Comparison of ENCODE assay signal across 1 fruit fly cellular context in genomic region chr2L:8937837-8938413, dm6.
TF ChIP-seq lines count a peak whose summit lies in the region.

No protein-coding gene starts in this region.

TF ChIP-seq in whole organism, embryonic, 481 proteins besides CTCF, POLR2A, EP300 and RAD21 (continued from another document and continues in another):
- TF ChIP-seq CG15601 (tag; optimal IDR thresholded peaks at IDR 0.05; lab: Kevin White, UChicago) (peak; percentile 54), Ets97D (GFP tag; optimal IDR thresholded peaks at IDR 0.05; lab: Kevin White, UChicago) (no peak), abd-A (tag; optimal IDR thresholded peaks at IDR 0.05; lab: Kevin White, UChicago) (no peak), otp (GFP tag; IDR thresholded peaks at IDR 0.05; lab: Robert Waterston, UW) (no peak), CkIIα-i1 (GFP tag; IDR thresholded peaks at IDR 0.05; lab: Robert Waterston, UW) (no peak), unpg (GFP tag; optimal IDR thresholded peaks at IDR 0.05; lab: Kevin White, UChicago) (peak; percentile 41), cas (GFP tag; IDR thresholded peaks at IDR 0.05; lab: Robert Waterston, UW) (no peak), CG6765 (GFP tag; optimal IDR thresholded peaks at IDR 0.05; lab: Kevin White, UChicago) (no peak), gt (GFP tag; IDR thresholded peaks at IDR 0.05; lab: Robert Waterston, UW) (no peak), Mad (GFP tag; optimal IDR thresholded peaks at IDR 0.05; lab: Kevin White, UChicago) (no peak), pros (GFP tag; optimal IDR thresholded peaks at IDR 0.05; lab: Kevin White, UChicago) (no peak), TFAM (GFP tag; optimal IDR thresholded peaks at IDR 0.05; lab: Kevin White, UChicago) (no peak), fd64A (GFP tag; optimal IDR thresholded peaks at IDR 0.05; lab: Kevin White, UChicago) (peak; percentile 48), Vsx1 (GFP tag; optimal IDR thresholded peaks at IDR 0.05; lab: Kevin White, UChicago) (no peak), tgo (GFP tag; IDR thresholded peaks at IDR 0.05; lab: Robert Waterston, UW) (no peak), HLH3B (GFP tag; IDR thresholded peaks at IDR 0.05; lab: Robert Waterston, UW) (no peak; the same call in 1 of the 2 replicates), sc (optimal IDR thresholded peaks at IDR 0.05; lab: Kevin White, UChicago) (no peak), sc (GFP tag; optimal IDR thresholded peaks at IDR 0.05; lab: Kevin White, UChicago) (no peak), CG16779 (GFP tag; IDR thresholded peaks at IDR 0.05; lab: Robert Waterston, UW) (no peak), corto (GFP tag; optimal IDR thresholded peaks at IDR 0.05; lab: Kevin White, UChicago) (no peak), CG12236 (GFP tag; optimal IDR thresholded peaks at IDR 0.05; lab: Kevin White, UChicago) (no peak), CG11247 (GFP tag; IDR thresholded peaks at IDR 0.05; lab: Robert Waterston, UW) (no peak), lab (GFP tag; optimal IDR thresholded peaks at IDR 0.05; lab: Kevin White, UChicago) (peak; percentile 39), Xrp1 (GFP tag; IDR thresholded peaks at IDR 0.05; lab: Robert Waterston, UW) (no peak), hth (optimal IDR thresholded peaks at IDR 0.05; lab: Kevin White, UChicago) (no peak), CG15073 (GFP tag; optimal IDR thresholded peaks at IDR 0.05; lab: Kevin White, UChicago) (no peak), CG14710 (tag; optimal IDR thresholded peaks at IDR 0.05; lab: Kevin White, UChicago) (no peak), Ada2b (GFP tag; IDR thresholded peaks at IDR 0.05; lab: Robert Waterston, UW) (no peak), CG12071 (GFP tag; optimal IDR thresholded peaks at IDR 0.05; lab: Kevin White, UChicago) (peak; percentile 44), CG7786 (GFP tag; optimal IDR thresholded peaks at IDR 0.05; lab: Kevin White, UChicago) (no peak), seq (GFP tag; IDR thresholded peaks at IDR 0.05; lab: Robert Waterston, UW) (no peak), hb (GFP tag; IDR thresholded peaks at IDR 0.05; lab: Robert Waterston, UW; ENCODE audit: partially characterized antibody) (no peak), CG3407 (GFP tag; optimal IDR thresholded peaks at IDR 0.05; lab: Kevin White, UChicago) (no peak), sqz (GFP tag; optimal IDR thresholded peaks at IDR 0.05; lab: Kevin White, UChicago) (peak; percentile 31), CG8281 (tag; optimal IDR thresholded peaks at IDR 0.05; lab: Kevin White, UChicago) (peak; percentile 73), knrl (GFP tag; IDR thresholded peaks at IDR 0.05; lab: Robert Waterston, UW; ENCODE audit: partially characterized antibody) (no peak), ERR (GFP tag; optimal IDR thresholded peaks at IDR 0.05; lab: Kevin White, UChicago) (no peak), CrebB (tag; optimal IDR thresholded peaks at IDR 0.05; lab: Kevin White, UChicago) (peak; percentile 29), mirr (GFP tag; optimal IDR thresholded peaks at IDR 0.05; lab: Kevin White, UChicago) (peak; percentile 21), lbe (GFP tag; optimal IDR thresholded peaks at IDR 0.05; lab: Kevin White, UChicago) (no peak), Dek (tag; optimal IDR thresholded peaks at IDR 0.05; lab: Kevin White, UChicago) (no peak), ro (GFP tag; IDR thresholded peaks at IDR 0.05; lab: Robert Waterston, UW) (no peak), CG32767 (GFP tag; IDR thresholded peaks at IDR 0.05; lab: Robert Waterston, UW) (no peak), CG18764 (GFP tag; optimal IDR thresholded peaks at IDR 0.05; lab: Kevin White, UChicago) (no peak), z (GFP tag; IDR thresholded peaks at IDR 0.05; lab: Robert Waterston, UW) (no peak), Pdp1 (GFP tag; optimal IDR thresholded peaks at IDR 0.05; lab: Kevin White, UChicago) (no peak), bsh (GFP tag; optimal IDR thresholded peaks at IDR 0.05; lab: Kevin White, UChicago) (peak in 1 of 2 experiments; percentile 18), grau (tag; optimal IDR thresholded peaks at IDR 0.05; lab: Kevin White, UChicago) (peak; percentile 1), tx (GFP tag; optimal IDR thresholded peaks at IDR 0.05; lab: Kevin White, UChicago) (no peak), sens (GFP tag; lab: Kevin White, UChicago) (peak; percentile 58), Dp (GFP tag; optimal IDR thresholded peaks at IDR 0.05; lab: Kevin White, UChicago) (no peak), CG10209 (GFP tag; optimal IDR thresholded peaks at IDR 0.05; lab: Kevin White, UChicago) (peak; percentile 5), lola (GFP tag; optimal IDR thresholded peaks at IDR 0.05; lab: Kevin White, UChicago) (no peak), CG13624 (GFP tag; optimal IDR thresholded peaks at IDR 0.05; lab: Kevin White, UChicago) (no peak), CG3281 (GFP tag; optimal IDR thresholded peaks at IDR 0.05; lab: Kevin White, UChicago) (peak; percentile 7), Asciz (GFP tag; optimal IDR thresholded peaks at IDR 0.05; lab: Kevin White, UChicago) (peak; percentile 67), nerfin-1 (tag; optimal IDR thresholded peaks at IDR 0.05; lab: Kevin White, UChicago) (peak; percentile 37), CG17385 (GFP tag; optimal IDR thresholded peaks at IDR 0.05; lab: Kevin White, UChicago) (no peak), Taf1 (GFP tag; IDR thresholded peaks at IDR 0.05; lab: Robert Waterston, UW) (no peak), onecut (GFP tag; IDR thresholded peaks at IDR 0.05; lab: Robert Waterston, UW) (peak; percentile 7; the same call in 1 of the 2 replicates), fd3F (GFP tag; optimal IDR thresholded peaks at IDR 0.05; lab: Kevin White, UChicago) (peak; percentile 47), CG12391 (tag; optimal IDR thresholded peaks at IDR 0.05; lab: Kevin White, UChicago) (no peak), nau (GFP tag; optimal IDR thresholded peaks at IDR 0.05; lab: Kevin White, UChicago) (peak; percentile 32), Myb (GFP tag; optimal IDR thresholded peaks at IDR 0.05; lab: Kevin White, UChicago) (no peak), emc (GFP tag; optimal IDR thresholded peaks at IDR 0.05; lab: Kevin White, UChicago) (no peak), tap (tag; optimal IDR thresholded peaks at IDR 0.05; lab: Kevin White, UChicago) (no peak), CG32532 (GFP tag; IDR thresholded peaks at IDR 0.05; lab: Robert Waterston, UW) (no peak), bigmax (GFP tag; optimal IDR thresholded peaks at IDR 0.05; lab: Kevin White, UChicago) (no peak), ap (GFP tag; IDR thresholded peaks at IDR 0.05; lab: Robert Waterston, UW) (no peak), Opbp (GFP tag; IDR thresholded peaks at IDR 0.05; lab: Robert Waterston, UW; ENCODE audit: partially characterized antibody) (no peak), Bdp1 (GFP tag; optimal IDR thresholded peaks at IDR 0.05; lab: Kevin White, UChicago) (no peak), Doc2 (GFP tag; IDR thresholded peaks at IDR 0.05; lab: Robert Waterston, UW) (no peak), Hr3 (GFP tag; optimal IDR thresholded peaks at IDR 0.05; lab: Kevin White, UChicago) (no peak), CG1233 (GFP tag; optimal IDR thresholded peaks at IDR 0.05; lab: Kevin White, UChicago) (no peak), salm (tag; optimal IDR thresholded peaks at IDR 0.05; lab: Kevin White, UChicago) (peak; percentile 47), Eip74EF (GFP tag; optimal IDR thresholded peaks at IDR 0.05; lab: Kevin White, UChicago) (peak in 1 of 2 experiments; percentile 60), CG31388 (GFP tag; optimal IDR thresholded peaks at IDR 0.05; lab: Kevin White, UChicago) (no peak), chm (GFP tag; IDR thresholded peaks at IDR 0.05; lab: Robert Waterston, UW) (no peak), caup (GFP tag; optimal IDR thresholded peaks at IDR 0.05; lab: Kevin White, UChicago; ENCODE audit: severe bottlenecking) (peak; percentile 35), repo (GFP tag; optimal IDR thresholded peaks at IDR 0.05; lab: Kevin White, UChicago) (no peak), Rfx (GFP tag; IDR thresholded peaks at IDR 0.05; lab: Robert Waterston, UW) (no peak), E2f2 (GFP tag; IDR thresholded peaks at IDR 0.05; lab: Robert Waterston, UW) (no peak), tio (GFP tag; optimal IDR thresholded peaks at IDR 0.05; lab: Kevin White, UChicago) (no peak), CG13296 (GFP tag; optimal IDR thresholded peaks at IDR 0.05; lab: Kevin White, UChicago) (peak; percentile 54), CG14965 (GFP tag; optimal IDR thresholded peaks at IDR 0.05; lab: Kevin White, UChicago; ENCODE audit: borderline replicate concordance) (no peak), ab (GFP tag; optimal IDR thresholded peaks at IDR 0.05; lab: Kevin White, UChicago) (no peak), eyg (GFP tag; optimal IDR thresholded peaks at IDR 0.05; lab: Kevin White, UChicago) (no peak), wek (GFP tag; optimal IDR thresholded peaks at IDR 0.05; lab: Kevin White, UChicago) (peak; percentile 72), B-H2 (GFP tag; optimal IDR thresholded peaks at IDR 0.05; lab: Kevin White, UChicago) (no peak), sr (GFP tag; IDR thresholded peaks at IDR 0.05; lab: Robert Waterston, UW) (no peak), CG6813 (GFP tag; optimal IDR thresholded peaks at IDR 0.05; lab: Kevin White, UChicago) (peak; percentile 27), btn (GFP tag; optimal IDR thresholded peaks at IDR 0.05; lab: Kevin White, UChicago) (no peak), ems (GFP tag; optimal IDR thresholded peaks at IDR 0.05; lab: Kevin White, UChicago) (no peak), chif (GFP tag; optimal IDR thresholded peaks at IDR 0.05; lab: Kevin White, UChicago) (no peak), Mrtf (GFP tag; IDR thresholded peaks at IDR 0.05; lab: Robert Waterston, UW) (no peak), sens-2 (GFP tag; IDR thresholded peaks at IDR 0.05; lab: Robert Waterston, UW) (no peak), PHDP (tag; optimal IDR thresholded peaks at IDR 0.05; lab: Kevin White, UChicago) (peak; percentile 43), dpn (GFP tag; optimal IDR thresholded peaks at IDR 0.05; lab: Kevin White, UChicago) (no peak), MESR4 (GFP tag; optimal IDR thresholded peaks at IDR 0.05; lab: Kevin White, UChicago) (no peak), CG12744 (GFP tag; optimal IDR thresholded peaks at IDR 0.05; lab: Kevin White, UChicago) (no peak), gce (GFP tag; IDR thresholded peaks at IDR 0.05; lab: Robert Waterston, UW) (no peak), CG7372 (GFP tag; IDR thresholded peaks at IDR 0.05; lab: Robert Waterston, UW) (no peak), ATbp (GFP tag; optimal IDR thresholded peaks at IDR 0.05; lab: Kevin White, UChicago) (peak; percentile 57), Hr39 (optimal IDR thresholded peaks at IDR 0.05; lab: Kevin White, UChicago) (no peak), Tbp (GFP tag; optimal IDR thresholded peaks at IDR 0.05; lab: Kevin White, UChicago) (no peak), Fer1 (GFP tag; optimal IDR thresholded peaks at IDR 0.05; lab: Kevin White, UChicago) (peak; percentile 36), CG8290 (GFP tag; optimal IDR thresholded peaks at IDR 0.05; lab: Kevin White, UChicago) (no peak), CG8290 (tag; optimal IDR thresholded peaks at IDR 0.05; lab: Kevin White, UChicago) (peak in 1 of 2 experiments; percentile 73), Nf-YC (tag; optimal IDR thresholded peaks at IDR 0.05; lab: Kevin White, UChicago) (no peak), CG12769 (tag; optimal IDR thresholded peaks at IDR 0.05; lab: Kevin White, UChicago) (peak; percentile 21), CG9876 (GFP tag; optimal IDR thresholded peaks at IDR 0.05; lab: Kevin White, UChicago) (no peak), CG8765 (GFP tag; IDR thresholded peaks at IDR 0.05; lab: Robert Waterston, UW) (no peak), pan (optimal IDR thresholded peaks at IDR 0.05; lab: Kevin White, UChicago) (no peak), pan (GFP tag; optimal IDR thresholded peaks at IDR 0.05 in 1 of 2, IDR thresholded peaks at IDR 0.05 in 1 of 2) (no peak), Lpt (GFP tag; optimal IDR thresholded peaks at IDR 0.05; lab: Kevin White, UChicago) (no peak), CG9817 (tag; optimal IDR thresholded peaks at IDR 0.05; lab: Kevin White, UChicago) (peak; percentile 8), fru (optimal IDR thresholded peaks at IDR 0.05; lab: Kevin White, UChicago) (no peak), crol (GFP tag; IDR thresholded peaks at IDR 0.05; lab: Robert Waterston, UW) (no peak), unc-4 (GFP tag; IDR thresholded peaks at IDR 0.05; lab: Robert Waterston, UW; ENCODE audit: partially characterized antibody) (no peak), slp2 (GFP tag; optimal IDR thresholded peaks at IDR 0.05; lab: Kevin White, UChicago) (no peak), CG3163 (GFP tag; optimal IDR thresholded peaks at IDR 0.05; lab: Kevin White, UChicago) (no peak), CG12219 (GFP tag; optimal IDR thresholded peaks at IDR 0.05; lab: Kevin White, UChicago) (peak; percentile 29), esg (GFP tag; conservative IDR thresholded peaks at IDR 0.05; lab: Robert Waterston, UW) (no peak), CG2889 (GFP tag; IDR thresholded peaks at IDR 0.05; lab: Robert Waterston, UW) (no peak), CG3726 (GFP tag; IDR thresholded peaks at IDR 0.05; lab: Robert Waterston, UW) (no peak), CG4707 (GFP tag; optimal IDR thresholded peaks at IDR 0.05; lab: Kevin White, UChicago) (peak; percentile 16), CG8359 (GFP tag; optimal IDR thresholded peaks at IDR 0.05; lab: Kevin White, UChicago; ENCODE audit: borderline replicate concordance) (no peak), Lim3 (GFP tag; IDR thresholded peaks at IDR 0.05; lab: Robert Waterston, UW) (no peak), dmrt11E (tag; optimal IDR thresholded peaks at IDR 0.05; lab: Kevin White, UChicago) (no peak), CG10543 (GFP tag; optimal IDR thresholded peaks at IDR 0.05; lab: Kevin White, UChicago) (no peak), Hr78 (GFP tag; optimal IDR thresholded peaks at IDR 0.05; lab: Kevin White, UChicago) (no peak), nom (GFP tag; optimal IDR thresholded peaks at IDR 0.05; lab: Kevin White, UChicago) (no peak), gem (tag; optimal IDR thresholded peaks at IDR 0.05; lab: Kevin White, UChicago) (peak; percentile 2), dimm (GFP tag; IDR thresholded peaks at IDR 0.05; lab: Robert Waterston, UW) (no peak), CG17328 (GFP tag; IDR thresholded peaks at IDR 0.05; lab: Robert Waterston, UW) (no peak), da (GFP tag; optimal IDR thresholded peaks at IDR 0.05; lab: Kevin White, UChicago) (no peak), Blimp-1 (GFP tag; optimal IDR thresholded peaks at IDR 0.05; lab: Kevin White, UChicago) (peak; percentile 34), crc (GFP tag; optimal IDR thresholded peaks at IDR 0.05; lab: Kevin White, UChicago) (no peak), eve (GFP tag; optimal IDR thresholded peaks at IDR 0.05; lab: Kevin White, UChicago) (no peak), Med (GFP tag; lab: Kevin White, UChicago) (peak; percentile 69)
